Worm (Caenorhabditis elegans) whole organism, L2 larva: ENCODE measurements around the gene phf-33.

Experiments used
- Y55F3AM.14 ChIP-seq: fragments of 200-800 bp; sonication (Bioruptor generic); optimal IDR thresholded peaks from 2 replicates; lab custom pipeline; 2018; ENCODE audit warnings: mild to moderate bottlenecking, missing genetic modification characterization, missing compliant biosample characterization
- ceh-16 ChIP-seq: fragments of 150-350 bp; optimal IDR thresholded peaks from 2 replicates; lab custom pipeline; 2014; ENCODE audit warnings: missing biosample characterization, missing genetic modification characterization
- fos-1 ChIP-seq: fragments of 150-350 bp; optimal IDR thresholded peaks from 2 replicates; lab custom pipeline; 2014; ENCODE audit warnings: missing biosample characterization, missing genetic modification characterization
- lsy-2 ChIP-seq, 2 experiments: fragments of 150-350 bp in 1 of 2; sonication (generic microtip) in 1 of 2; optimal IDR thresholded peaks; 2 replicates each; lab custom pipeline; 2014 to 2017; ENCODE audit warnings: missing biosample characterization in 2 of 2, missing genetic modification characterization in 2 of 2
- nhr-11 ChIP-seq: fragments of 150-350 bp; optimal IDR thresholded peaks from 2 replicates; lab custom pipeline; 2014; ENCODE audit warnings: missing biosample characterization, missing genetic modification characterization
- nhr-12 ChIP-seq: fragments of 150-350 bp; optimal IDR thresholded peaks from 2 replicates; lab custom pipeline; 2014; ENCODE audit warnings: missing biosample characterization, missing genetic modification characterization
- nhr-21 ChIP-seq: fragments of 150-350 bp; optimal IDR thresholded peaks from 2 replicates; lab custom pipeline; 2014; ENCODE audit warnings: missing biosample characterization, missing genetic modification characterization
- unc-55 ChIP-seq: fragments of 150-350 bp; sonication (generic microtip); optimal IDR thresholded peaks from 3 replicates; lab custom pipeline; 2014; ENCODE audit warnings: missing biosample characterization, missing genetic modification reagents, missing genetic modification characterization
- ztf-11 ChIP-seq: sonication (generic microtip); optimal IDR thresholded peaks from 2 replicates; lab custom pipeline; 2017; ENCODE audit warnings: missing biosample characterization, missing genetic modification characterization

DNA sequence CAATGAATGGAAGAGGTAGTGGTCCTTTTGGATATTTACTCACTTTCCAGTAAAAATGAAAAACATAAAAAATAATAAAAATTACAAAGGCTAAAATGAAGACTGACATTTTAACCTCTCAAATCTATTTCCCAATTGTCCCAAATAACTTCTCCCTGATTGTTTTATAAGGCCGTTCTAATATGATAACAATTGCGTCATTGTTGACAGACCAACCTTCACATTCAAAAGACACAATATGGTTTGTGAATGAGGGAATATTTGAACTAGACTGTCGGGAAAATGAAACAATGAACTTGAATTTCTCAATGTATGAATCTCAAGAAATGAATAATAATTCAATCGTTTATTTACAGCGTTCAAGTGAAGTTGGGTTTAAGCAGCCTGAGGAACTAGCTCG, 11.5 kb downstream of the phf-33 start, which contains the start of gene cyp-14A1:
- TF ChIP-seq nhr-11 (tag; lab: Kevin White, UChicago) (no peak), fos-1 (tag; lab: Kevin White, UChicago) (no peak), nhr-12 (tag; lab: Kevin White, UChicago) (no peak), lsy-2 (tag; optimal IDR thresholded peaks at IDR 0.05; lab: Kevin White, UChicago) (no peak), unc-55 (no peak), ceh-16 (tag; lab: Kevin White, UChicago) (no peak), ztf-11 (tag; lab: Kevin White, UChicago) (no peak), nhr-21 (tag; lab: Kevin White, UChicago) (no peak), Y55F3AM.14 (GFP tag; lab: Kevin White, UChicago) (no peak)
